Worm (Caenorhabditis elegans) whole organism, early embryonic: ENCODE data around the gene aaim-1.

Experiments used
- B0310.2 ChIP-seq: sonication (generic microtip); optimal IDR thresholded peaks from 2 replicates; lab custom pipeline; 2016; ENCODE audit warnings: mild to moderate bottlenecking, missing genetic modification characterization, missing compliant biosample characterization
- F13C5.2 ChIP-seq: sonication (generic microtip); optimal IDR thresholded peaks from 2 replicates; lab custom pipeline; 2017; ENCODE audit warnings: mild to moderate bottlenecking, missing genetic modification characterization, inconsistent platforms, missing compliant biosample characterization
- aly-1 ChIP-seq: sonication (generic microtip); optimal IDR thresholded peaks from 2 replicates; lab custom pipeline; 2016; ENCODE audit warnings: missing genetic modification characterization, missing compliant biosample characterization
- ama-1 ChIP-seq: fragments of 150-350 bp; optimal IDR thresholded peaks from 2 replicates; lab custom pipeline; 2014
- ceh-13 ChIP-seq: fragments of 200-800 bp; sonication (Bioruptor generic); optimal IDR thresholded peaks from 2 replicates; lab custom pipeline; 2018; ENCODE audit warnings: mild to moderate bottlenecking, missing genetic modification characterization, missing compliant biosample characterization
- ceh-36 ChIP-seq: sonication (generic microtip); optimal IDR thresholded peaks from 2 replicates; lab custom pipeline; 2016; ENCODE audit warnings: missing genetic modification characterization, inconsistent platforms, missing compliant biosample characterization
- ets-7 ChIP-seq: sonication (generic microtip); optimal IDR thresholded peaks from 2 replicates; lab custom pipeline; 2016; ENCODE audit warnings: missing genotype, missing genetic modification characterization, missing compliant biosample characterization
- flt-1 ChIP-seq: fragments of 200-800 bp; sonication (Bioruptor generic); IDR thresholded peaks from 2 replicates; pipeline ENCODE4 v1.3.6; 2022; ENCODE audit warnings: missing genetic modification characterization, missing compliant biosample characterization
- hmbx-1 ChIP-seq: sonication (generic microtip); optimal IDR thresholded peaks from 2 replicates; lab custom pipeline; 2016; ENCODE audit warnings: mild to moderate bottlenecking, missing genetic modification characterization, missing compliant biosample characterization
- hmg-4 ChIP-seq: fragments of 200-800 bp; sonication (Bioruptor generic); optimal IDR thresholded peaks from 2 replicates; lab custom pipeline; 2018; ENCODE audit warnings: mild to moderate bottlenecking, missing genetic modification characterization, missing compliant biosample characterization
- hnd-1 ChIP-seq: sonication (generic microtip); optimal IDR thresholded peaks from 2 replicates; lab custom pipeline; 2016; ENCODE audit warnings: missing genetic modification characterization, missing compliant biosample characterization
- pes-1 ChIP-seq: fragments of 200-800 bp; sonication (Bioruptor generic); IDR thresholded peaks from 2 replicates; pipeline ENCODE4 v1.3.6; 2022; ENCODE audit warnings: missing genetic modification reagents, missing genetic modification characterization, missing compliant biosample characterization
- scrt-1 ChIP-seq: fragments of 200-800 bp; sonication (Bioruptor generic); IDR thresholded peaks from 2 replicates; pipeline ENCODE4 v1.3.6; 2022; ENCODE audit warnings: missing genetic modification characterization, missing compliant biosample characterization
- sea-1 ChIP-seq: fragments of 200-800 bp; sonication (Bioruptor generic); conservative IDR thresholded peaks from 2 replicates; pipeline ENCODE4 v1.3.6; 2022; ENCODE audit warnings: missing genetic modification characterization, missing compliant biosample characterization
- tbx-11 ChIP-seq: fragments of 200-800 bp; sonication (Bioruptor generic); IDR thresholded peaks from 2 replicates; pipeline ENCODE4 v1.3.6; 2022; ENCODE audit warnings: missing genetic modification characterization, missing compliant biosample characterization
- tbx-37 ChIP-seq: fragments of 200-800 bp; sonication (Bioruptor generic); conservative IDR thresholded peaks from 2 replicates; pipeline ENCODE4 v1.3.6; 2022; ENCODE audit warnings: missing genetic modification reagents, missing genetic modification characterization, missing compliant biosample characterization
- tra-4 ChIP-seq: sonication (generic microtip); optimal IDR thresholded peaks from 2 replicates; lab custom pipeline; 2017; ENCODE audit warnings: missing genetic modification characterization, missing compliant biosample characterization

Gene aaim-1

ce11 chrX:6542692-6543091, 19.5 kb downstream of the aaim-1 start, which contains the start of gene T14E8.2:
Gene T14E8.2, plus strand, starts transcription at chrX:6542992.
- no peak for TF ChIP-seq ceh-13
- TF ChIP-seq sea-1: no peak

- no peak for TF ChIP-seq ceh-36
- no peak for TF ChIP-seq scrt-1 (GFP tag; lab: Robert Waterston, UW)
- TF ChIP-seq hnd-1 (tag; lab: Kevin White, UChicago): no peak
- TF ChIP-seq hmbx-1 (tag; lab: Kevin White, UChicago): no peak
These were observed 24.2 kb downstream of the aaim-1 start for ce11 chrX:6538068-6538467.

- TF ChIP-seq tra-4 (tag; lab: Kevin White, UChicago) (no peak), ama-1 (no peak)
These were observed 25.4 kb downstream of the aaim-1 start, which contains the start of gene ilys-5 for ce11 chrX:6536701-6537279. Gene ilys-5, minus strand, starts transcription at chrX:6536840.

- TF ChIP-seq scrt-1 (GFP tag; lab: Robert Waterston, UW): no peak
- no peak for TF ChIP-seq tbx-11 (GFP tag; lab: Robert Waterston, UW)
- TF ChIP-seq sea-1: no peak
- TF ChIP-seq pes-1 (GFP tag; lab: Robert Waterston, UW): no peak
These were observed 29.2 kb downstream of the aaim-1 start for ce11 chrX:6533038-6533437.

ce11 chrX:6531896-6532295, 30.3 kb downstream of the aaim-1 start:
- TF ChIP-seq ets-7: no peak
- TF ChIP-seq F13C5.2 (tag; lab: Kevin White, UChicago): no peak
- no peak for TF ChIP-seq pes-1 (GFP tag; lab: Robert Waterston, UW)
- TF ChIP-seq flt-1: no peak

- TF ChIP-seq ceh-13 (no peak), hnd-1 (tag; lab: Kevin White, UChicago) (no peak), hmg-4 (no peak), tbx-11 (GFP tag; lab: Robert Waterston, UW) (no peak), flt-1 (no peak), B0310.2 (tag; lab: Kevin White, UChicago) (no peak)
These were observed 31.6 kb downstream of the aaim-1 start for ce11 chrX:6530591-6530990.

DNA sequence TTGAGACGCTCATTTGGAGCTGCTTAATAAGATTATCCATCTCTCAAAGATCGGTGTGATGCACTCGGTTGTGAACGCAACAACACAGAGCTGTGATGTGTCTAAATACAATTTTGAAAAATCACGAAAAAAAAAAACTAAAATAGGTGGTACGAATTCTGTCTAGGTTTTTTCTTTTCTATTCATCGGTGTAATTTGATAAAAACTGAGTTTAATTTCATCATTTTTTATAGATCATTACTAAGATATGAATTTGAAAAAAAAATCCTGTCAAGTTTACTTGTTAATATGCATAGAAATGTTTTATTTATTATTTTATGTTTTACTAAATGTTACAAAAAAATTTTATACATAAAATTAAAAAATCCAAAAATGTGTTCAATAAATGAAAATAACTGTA, 32.2 kb downstream of the aaim-1 start, which contains the start of gene ceh-60:
Gene ceh-60 (minus strand): TSS at position 101 of the 400 bp plus-strand sequence.
- TF ChIP-seq pes-1 (GFP tag; lab: Robert Waterston, UW) (no peak), tra-4 (tag; lab: Kevin White, UChicago) (no peak)

DNA sequence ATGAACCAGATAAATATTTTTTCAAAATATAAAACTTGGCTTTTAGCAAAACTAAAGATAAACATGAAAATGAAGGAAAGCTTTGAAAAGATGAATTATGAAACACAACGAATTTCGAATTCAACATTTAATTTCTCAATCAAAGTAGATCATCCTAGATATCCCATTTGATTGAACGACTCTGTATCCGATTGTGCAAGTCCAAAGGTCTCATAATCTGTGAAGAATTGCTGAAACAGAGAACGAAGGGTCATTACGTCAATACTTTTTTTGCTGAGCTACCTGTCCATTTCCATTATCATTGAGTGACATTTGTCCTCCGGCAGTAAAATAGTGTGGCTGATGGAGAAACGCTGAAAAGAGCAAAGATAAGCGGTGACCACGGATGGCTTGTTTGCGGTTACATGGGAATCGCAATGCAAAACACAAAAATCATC, 39.6 kb downstream of the aaim-1 start:
- TF ChIP-seq hmbx-1 (tag; lab: Kevin White, UChicago) (no peak), hnd-1 (tag; lab: Kevin White, UChicago) (no peak), tbx-37 (GFP tag; lab: Robert Waterston, UW) (no peak), tbx-11 (GFP tag; lab: Robert Waterston, UW) (no peak), flt-1 (no peak), B0310.2 (tag; lab: Kevin White, UChicago) (no peak), F13C5.2 (tag; lab: Kevin White, UChicago) (no peak), scrt-1 (GFP tag; lab: Robert Waterston, UW) (no peak), aly-1 (no peak)

DNA sequence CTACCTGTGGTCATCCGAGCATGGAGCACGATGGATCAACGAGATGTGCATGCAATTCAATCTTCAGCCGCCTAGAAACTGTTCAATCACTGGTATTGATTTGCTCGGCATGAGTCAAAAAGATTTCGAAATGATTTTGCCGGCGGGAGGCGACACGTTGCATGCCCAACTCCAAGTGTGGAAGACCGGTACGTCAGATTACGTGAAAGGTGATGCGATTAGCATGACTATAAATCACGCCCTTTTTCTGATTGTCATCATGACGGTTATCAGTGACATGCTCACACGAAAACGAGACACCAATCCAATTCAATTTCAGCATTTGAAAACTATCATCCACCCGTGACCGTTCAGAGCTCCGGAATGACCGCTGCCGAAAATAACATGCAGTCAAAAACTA, 41.6 kb downstream of the aaim-1 start:
- TF ChIP-seq pes-1 (GFP tag; lab: Robert Waterston, UW): no peak
- no peak for TF ChIP-seq F13C5.2 (tag; lab: Kevin White, UChicago)
- TF ChIP-seq hmg-4: no peak
- no peak for TF ChIP-seq B0310.2 (tag; lab: Kevin White, UChicago)
- no peak for TF ChIP-seq ama-1
- no peak for TF ChIP-seq ceh-36
- TF ChIP-seq sea-1: no peak
- TF ChIP-seq scrt-1 (GFP tag; lab: Robert Waterston, UW): no peak
- no peak for TF ChIP-seq tra-4 (tag; lab: Kevin White, UChicago)
- no peak for TF ChIP-seq hmbx-1 (tag; lab: Kevin White, UChicago)
- no peak for TF ChIP-seq hnd-1 (tag; lab: Kevin White, UChicago)
- no peak for TF ChIP-seq ceh-13
- no peak for TF ChIP-seq tbx-11 (GFP tag; lab: Robert Waterston, UW)

DNA sequence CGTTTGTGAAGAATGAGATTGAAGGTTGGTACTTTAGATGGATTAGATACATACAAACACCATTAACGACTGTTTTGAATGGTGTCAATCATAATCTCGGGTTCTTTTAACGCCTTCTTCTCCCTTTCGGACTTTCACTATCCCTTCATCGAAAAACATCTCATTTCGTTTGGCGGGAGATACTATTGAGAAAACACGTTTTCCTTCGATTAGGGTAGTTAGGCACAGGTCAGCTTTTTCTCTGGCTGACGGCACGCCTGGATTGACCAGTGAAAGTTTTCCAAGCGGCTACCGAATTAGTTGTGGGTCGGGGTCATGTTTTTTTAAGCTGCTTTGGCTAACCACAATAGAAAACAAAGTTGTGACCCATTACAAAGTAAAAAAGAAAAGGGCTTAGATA, 42.3 kb downstream of the aaim-1 start:
- TF ChIP-seq ama-1 (no peak), F13C5.2 (tag; lab: Kevin White, UChicago) (no peak), aly-1 (no peak), hnd-1 (tag; lab: Kevin White, UChicago) (no peak), hmg-4 (no peak)
